Worm (Caenorhabditis elegans): Measurements from ENCODE around the gene ugt-42.

Gene ugt-42

ce11 chrV:692720-693422 is 45.9 kb downstream of the ugt-42 start, which contains the start of gene srx-4:
TSS of gene srx-4 (minus strand) at chrV:692770.
- TF ChIP-seq elt-2 (tag; optimal IDR thresholded peaks at IDR 0.05) (no peak), fkh-2 (tag; optimal IDR thresholded peaks at IDR 0.05) (no peak), lin-15B (tag; optimal IDR thresholded peaks at IDR 0.05) (no peak), nhr-77 (tag; optimal IDR thresholded peaks at IDR 0.05) (no peak), eor-1 (tag; optimal IDR thresholded peaks at IDR 0.05) (no peak), nhr-76 (tag; optimal IDR thresholded peaks at IDR 0.05) (no peak), pqm-1 (tag; optimal IDR thresholded peaks at IDR 0.05) (no peak), mml-1 (tag; optimal IDR thresholded peaks at IDR 0.05) (no peak), nfya-1 (tag; optimal IDR thresholded peaks at IDR 0.05; ENCODE audit: insufficient read depth) (no peak)

DNA sequence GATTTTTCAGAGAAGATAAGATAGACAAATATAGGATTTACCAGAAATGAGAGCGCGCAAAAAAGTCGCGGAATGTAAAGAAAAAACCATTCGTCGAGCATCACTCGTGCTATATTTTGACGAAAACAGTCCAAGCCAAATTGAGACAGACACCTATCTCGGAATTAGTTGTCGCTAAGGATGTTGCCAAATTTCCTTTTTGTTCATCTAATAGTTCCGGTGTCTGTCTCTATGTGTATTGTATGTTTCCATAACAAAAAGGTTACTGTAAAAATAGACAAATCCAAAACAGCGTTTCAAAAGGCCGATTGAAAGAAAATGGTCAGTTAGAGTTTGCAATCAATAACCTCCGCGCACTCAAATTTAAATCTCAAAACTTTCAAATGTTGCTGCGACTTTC is 47.6 kb downstream of the ugt-42 start, which contains the start of gene srj-53:
TSS of gene srj-53 (minus strand) at position 101 of the 400 bp plus-strand sequence.
- TF ChIP-seq unc-62 (GFP tag; optimal IDR thresholded peaks at IDR 0.05), result no peak
- TF ChIP-seq zag-1 (tag; optimal IDR thresholded peaks at IDR 0.05), result no peak
- no peak for TF ChIP-seq R02D3.7 (tag; optimal IDR thresholded peaks at IDR 0.05)

DNA sequence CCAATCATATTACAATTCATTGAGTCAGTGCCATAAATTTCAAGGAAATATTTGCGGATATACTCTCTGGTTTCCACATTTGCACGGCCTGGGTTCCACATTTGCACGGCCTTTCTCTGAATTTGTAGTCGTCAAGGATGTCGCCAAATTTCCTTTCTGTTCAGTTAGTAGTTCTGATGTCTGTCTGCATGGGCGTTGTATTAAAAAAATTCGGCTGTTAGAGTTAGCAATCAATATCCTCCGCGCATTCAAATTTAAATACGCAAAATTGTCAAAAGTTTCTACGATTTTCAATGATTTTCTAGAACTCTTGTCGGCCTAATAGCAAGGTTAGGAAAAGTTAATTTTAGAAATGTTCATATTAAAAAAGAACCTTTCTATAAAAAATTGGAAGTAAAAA is 48.9 kb downstream of the ugt-42 start, which contains the start of gene srj-52:
TSS of gene srj-52 (minus strand) at position 101 of the 400 bp plus-strand sequence.
- no peak for TF ChIP-seq R02D3.7 (tag; optimal IDR thresholded peaks at IDR 0.05)
- no peak for TF ChIP-seq nhr-23 (tag; optimal IDR thresholded peaks at IDR 0.05)
- TF ChIP-seq nfya-1 (tag; optimal IDR thresholded peaks at IDR 0.05; ENCODE audit: insufficient read depth), result no peak
- TF ChIP-seq mml-1 (tag; optimal IDR thresholded peaks at IDR 0.05), result no peak
- no peak for TF ChIP-seq ama-1 (optimal IDR thresholded peaks at IDR 0.05)
- no peak for TF ChIP-seq pqm-1 (tag; optimal IDR thresholded peaks at IDR 0.05)
- TF ChIP-seq aly-2 (tag; optimal IDR thresholded peaks at IDR 0.05), result no peak

ce11 chrV:699051-699450 is 52.1 kb downstream of the ugt-42 start:
- no peak for TF ChIP-seq ama-1 (optimal IDR thresholded peaks at IDR 0.05)
- TF ChIP-seq aly-2 (tag; optimal IDR thresholded peaks at IDR 0.05), result no peak
- TF ChIP-seq lin-15B (tag; optimal IDR thresholded peaks at IDR 0.05), result no peak
- TF ChIP-seq pha-4 (tag; optimal IDR thresholded peaks at IDR 0.05), result no peak
- no peak for TF ChIP-seq elt-1 (tag; optimal IDR thresholded peaks at IDR 0.05)
- TF ChIP-seq hmg-11 (tag; optimal IDR thresholded peaks at IDR 0.05), result no peak
- TF ChIP-seq unc-39 (tag; optimal IDR thresholded peaks at IDR 0.05), result no peak
- TF ChIP-seq elt-2 (tag; optimal IDR thresholded peaks at IDR 0.05), result no peak
- no peak for TF ChIP-seq nhr-76 (tag; optimal IDR thresholded peaks at IDR 0.05)
- no peak for TF ChIP-seq nfya-1 (tag; optimal IDR thresholded peaks at IDR 0.05; ENCODE audit: insufficient read depth)
- no peak for TF ChIP-seq ZK546.5 (tag; optimal IDR thresholded peaks at IDR 0.05)
- TF ChIP-seq fkh-10 (GFP tag; optimal IDR thresholded peaks at IDR 0.05), result no peak
- TF ChIP-seq daf-12 (tag; optimal IDR thresholded peaks at IDR 0.05), result no peak
- TF ChIP-seq pqm-1 (tag; optimal IDR thresholded peaks at IDR 0.05), result no peak
- no peak for TF ChIP-seq unc-62 (GFP tag; optimal IDR thresholded peaks at IDR 0.05)
- TF ChIP-seq mdl-1 (tag; optimal IDR thresholded peaks at IDR 0.05), result no peak
- no peak for TF ChIP-seq skn-1 (tag; optimal IDR thresholded peaks at IDR 0.05)
- TF ChIP-seq lin-39 (tag; optimal IDR thresholded peaks at IDR 0.05), result no peak
